Worm (Caenorhabditis elegans): ENCODE measurements around the gene C36B7.2.

The C36B7.2 gene

DNA sequence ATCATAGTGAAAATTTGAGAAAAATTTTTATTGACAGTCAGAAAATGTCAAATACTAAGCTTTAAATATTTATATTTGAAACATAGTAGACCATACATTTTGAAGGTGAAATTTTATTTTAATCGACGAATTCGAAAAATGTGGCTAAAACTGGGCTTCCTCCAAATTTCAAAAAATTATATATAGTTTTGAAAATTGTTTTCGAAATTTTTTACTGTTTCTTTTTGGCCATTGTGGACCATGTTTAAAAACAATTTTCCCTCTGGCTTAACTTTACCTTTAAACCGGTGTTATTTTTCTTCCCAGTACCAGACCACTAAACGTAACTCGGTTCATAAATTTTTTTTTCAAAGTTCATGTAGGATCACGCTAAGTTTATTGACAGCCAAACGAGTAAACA is 16.5 kb downstream of the C36B7.2 start:
- no peak for TF ChIP-seq pha-4 (tag; optimal IDR thresholded peaks at IDR 0.05)
- no peak for TF ChIP-seq nhr-12 (tag; optimal IDR thresholded peaks at IDR 0.05)
- TF ChIP-seq cnd-1 (tag; optimal IDR thresholded peaks at IDR 0.05) = no peak
- no peak for TF ChIP-seq snpc-4 (tag; optimal IDR thresholded peaks at IDR 0.05)
- no peak for TF ChIP-seq ceh-43 (GFP tag; optimal IDR thresholded peaks at IDR 0.05)

DNA sequence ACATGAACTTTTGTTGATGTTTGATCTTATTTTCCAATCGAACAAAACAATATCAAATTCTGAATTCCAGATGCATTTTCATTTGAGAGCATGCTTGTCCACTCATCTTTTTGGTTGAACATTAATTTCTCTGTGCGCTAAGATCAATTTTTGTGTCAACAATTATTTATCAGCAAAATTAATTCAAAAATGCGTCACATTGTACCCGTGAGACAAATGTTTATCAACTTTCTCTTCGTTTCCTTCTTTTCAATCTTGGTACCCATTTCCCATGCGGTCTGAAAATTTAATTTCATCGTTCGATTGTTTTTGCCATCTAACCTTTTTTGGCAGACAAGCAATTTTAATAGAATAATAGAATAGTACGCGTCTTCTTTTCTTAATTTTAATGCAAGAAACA is 17.8 kb downstream of the C36B7.2 start:
- no peak for TF ChIP-seq nhr-237 (tag; optimal IDR thresholded peaks at IDR 0.05)
- TF ChIP-seq lsy-2 (tag; optimal IDR thresholded peaks at IDR 0.05) = no peak
- no peak for TF ChIP-seq lin-13 (tag; optimal IDR thresholded peaks at IDR 0.05)
- TF ChIP-seq tbx-8 (GFP tag; optimal IDR thresholded peaks at IDR 0.05) = no peak
- TF ChIP-seq sem-2 (GFP tag; optimal IDR thresholded peaks at IDR 0.05) = no peak
- no peak for TF ChIP-seq nhr-28 (tag; optimal IDR thresholded peaks at IDR 0.05)
- no peak for TF ChIP-seq pha-4 (tag; optimal IDR thresholded peaks at IDR 0.05)
- TF ChIP-seq M03D4.4 (tag; optimal IDR thresholded peaks at IDR 0.05) = no peak
- TF ChIP-seq snpc-4 (tag; optimal IDR thresholded peaks at IDR 0.05) = no peak
- TF ChIP-seq ceh-43 (GFP tag; optimal IDR thresholded peaks at IDR 0.05) = no peak

DNA sequence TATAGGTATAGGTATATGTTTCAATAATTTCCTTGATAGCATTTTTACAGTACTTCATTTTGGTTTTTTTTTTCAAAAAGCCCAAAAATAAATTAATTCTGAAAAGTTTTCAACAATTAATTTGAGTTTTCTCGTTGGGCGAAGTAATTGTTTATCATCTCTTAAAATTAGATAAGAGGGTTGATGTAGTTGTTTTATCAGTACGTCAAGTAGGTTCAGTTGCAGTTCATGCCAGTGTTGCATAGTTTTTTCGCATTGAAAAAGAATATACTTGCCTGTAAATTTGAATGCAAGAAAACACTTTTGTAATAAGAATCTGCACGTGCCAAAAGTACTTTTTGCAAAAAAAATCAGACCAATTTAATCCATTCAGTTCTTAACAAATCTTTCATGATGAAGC is 19.0 kb downstream of the C36B7.2 start:
- TF ChIP-seq mls-2 (tag; optimal IDR thresholded peaks at IDR 0.05) (no peak), ceh-43 (GFP tag; optimal IDR thresholded peaks at IDR 0.05) (no peak), pha-4 (tag; optimal IDR thresholded peaks at IDR 0.05) (no peak), drap-1 (GFP tag; optimal IDR thresholded peaks at IDR 0.05) (no peak), bed-3 (GFP tag; optimal IDR thresholded peaks at IDR 0.05) (no peak), nhr-237 (tag; optimal IDR thresholded peaks at IDR 0.05) (no peak), ham-2 (GFP tag; optimal IDR thresholded peaks at IDR 0.05) (no peak), blmp-1 (tag; optimal IDR thresholded peaks at IDR 0.05) (no peak), nhr-28 (tag; optimal IDR thresholded peaks at IDR 0.05) (no peak), zip-8 (tag; optimal IDR thresholded peaks at IDR 0.05) (no peak), sptf-1 (tag; optimal IDR thresholded peaks at IDR 0.05) (no peak), mab-5 (tag; optimal IDR thresholded peaks at IDR 0.05) (no peak), ceh-39 (tag; optimal IDR thresholded peaks at IDR 0.05) (no peak), lin-13 (tag; optimal IDR thresholded peaks at IDR 0.05) (no peak), lsy-2 (tag; optimal IDR thresholded peaks at IDR 0.05) (no peak), elt-1 (tag; optimal IDR thresholded peaks at IDR 0.05; ENCODE audit: borderline replicate concordance, insufficient read depth) (no peak), sem-2 (GFP tag; optimal IDR thresholded peaks at IDR 0.05) (no peak)

DNA sequence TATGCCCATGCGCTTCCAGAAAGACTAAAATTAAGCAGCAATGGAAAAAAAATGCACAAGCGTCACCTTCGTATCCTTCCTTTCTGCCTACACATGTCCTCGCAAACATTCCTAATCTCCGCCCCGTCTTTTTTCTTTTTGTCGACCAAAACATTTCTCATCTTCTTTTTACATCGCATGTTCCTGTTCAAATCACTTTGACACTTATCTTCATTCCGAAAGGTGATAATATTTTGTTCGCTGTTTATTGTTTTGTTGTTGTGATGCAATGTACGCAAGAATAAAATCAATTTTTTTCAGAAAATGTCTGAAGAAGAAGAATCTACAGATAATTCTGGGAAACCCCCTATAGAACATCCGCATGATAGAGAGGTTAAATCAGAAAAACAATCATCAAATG is 20.1 kb downstream of the C36B7.2 start, which contains the start of gene ist-1:
TSS of gene ist-1 (plus strand) at position 301 of the 400 bp plus-strand sequence.
- TF ChIP-seq nhr-76 (tag; optimal IDR thresholded peaks at IDR 0.05) (no peak), blmp-1 (tag; optimal IDR thresholded peaks at IDR 0.05) (no peak), ceh-43 (GFP tag; optimal IDR thresholded peaks at IDR 0.05) (no peak)

DNA sequence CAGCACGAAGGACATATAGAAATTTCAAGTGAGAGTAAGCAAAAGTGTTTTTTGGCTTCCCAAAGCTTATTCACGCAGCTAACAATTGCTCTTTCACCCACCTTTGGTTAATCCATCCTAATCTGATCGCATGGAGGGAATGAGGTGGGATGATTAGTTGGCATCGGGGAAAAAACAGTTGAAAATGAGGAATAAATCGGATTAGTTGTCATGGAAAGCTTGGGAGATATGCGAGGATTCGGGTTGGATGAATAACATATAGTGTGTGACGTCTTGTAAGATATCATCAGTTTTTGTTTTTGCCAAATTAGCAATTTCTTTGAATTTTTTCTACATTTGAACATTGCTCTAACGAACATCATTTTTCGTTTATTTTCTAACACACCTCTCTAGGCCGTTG is 22.4 kb downstream of the C36B7.2 start:
- TF ChIP-seq mls-2 (tag; optimal IDR thresholded peaks at IDR 0.05) (no peak), nhr-12 (tag; optimal IDR thresholded peaks at IDR 0.05) (no peak), elt-3 (tag; optimal IDR thresholded peaks at IDR 0.05) (no peak), unc-39 (tag; optimal IDR thresholded peaks at IDR 0.05) (no peak), unc-120 (tag; optimal IDR thresholded peaks at IDR 0.05; ENCODE audit: poor library complexity, severe bottlenecking) (no peak), drap-1 (GFP tag; optimal IDR thresholded peaks at IDR 0.05) (no peak), ztf-11 (tag; optimal IDR thresholded peaks at IDR 0.05) (no peak), tbx-8 (GFP tag; optimal IDR thresholded peaks at IDR 0.05) (no peak), unc-62 (GFP tag; optimal IDR thresholded peaks at IDR 0.05) (no peak), flh-1 (GFP tag; optimal IDR thresholded peaks at IDR 0.05) (no peak), lin-13 (tag; optimal IDR thresholded peaks at IDR 0.05) (no peak), ceh-83 (GFP tag; optimal IDR thresholded peaks at IDR 0.05) (no peak), mab-5 (tag; optimal IDR thresholded peaks at IDR 0.05) (no peak), cnd-1 (tag; optimal IDR thresholded peaks at IDR 0.05) (no peak), zip-8 (tag; optimal IDR thresholded peaks at IDR 0.05) (no peak), elt-1 (tag; optimal IDR thresholded peaks at IDR 0.05; ENCODE audit: borderline replicate concordance, insufficient read depth) (no peak), M03D4.4 (tag; optimal IDR thresholded peaks at IDR 0.05) (no peak), mep-1 (tag; optimal IDR thresholded peaks at IDR 0.05) (no peak)
